Worm (Caenorhabditis elegans): ENCODE measurements around the gene T12B3.2.
A peak's percentile ranks its signal among the peaks of the same experiment; 100 is the strongest.

Gene T12B3.2

DNA sequence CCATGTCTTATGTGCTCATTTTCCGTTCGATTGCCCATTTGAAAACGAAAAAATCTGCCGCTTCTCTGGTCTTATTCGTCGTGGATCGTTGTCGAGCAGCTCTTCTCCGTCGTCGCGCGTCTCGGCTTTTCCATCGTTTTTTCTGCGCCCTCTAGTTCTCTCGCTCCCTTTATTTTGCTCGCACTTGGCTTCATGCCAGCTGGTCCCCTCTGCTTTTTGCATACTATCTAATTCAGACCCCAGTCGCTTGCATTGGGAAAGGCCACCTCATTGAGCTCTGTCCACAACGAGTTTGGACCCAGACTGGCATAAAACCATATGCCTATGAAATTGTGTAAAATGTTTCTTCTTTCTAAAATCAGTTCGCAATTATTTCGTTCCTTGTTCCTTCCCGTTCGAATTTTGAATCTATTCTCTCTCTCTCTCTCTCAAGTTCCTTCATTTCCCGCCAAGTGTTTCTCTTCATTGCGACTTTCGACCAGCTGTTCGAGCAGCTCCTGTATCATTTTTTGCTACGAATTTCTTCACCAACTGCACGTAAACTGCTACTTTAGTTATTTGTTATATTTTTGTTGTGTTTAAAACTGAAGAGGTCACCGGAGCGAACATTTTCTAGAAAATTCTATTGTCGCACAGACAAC lies 13.6 kb downstream of the T12B3.2 start (continued):
- peak; percentile 33 for TF ChIP-seq unc-130 (tag; optimal IDR thresholded peaks at IDR 0.05)
- TF ChIP-seq lin-14 (GFP tag; optimal IDR thresholded peaks at IDR 0.05) = peak; percentile 75
- no peak for TF ChIP-seq unc-62 (GFP tag; optimal IDR thresholded peaks at IDR 0.05)
- no peak for TF ChIP-seq vab-15 (tag; optimal IDR thresholded peaks at IDR 0.05)
- no peak for TF ChIP-seq sox-4 (tag; optimal IDR thresholded peaks at IDR 0.05)
- TF ChIP-seq egl-13 (tag; optimal IDR thresholded peaks at IDR 0.05) = peak; percentile 39
- no peak for TF ChIP-seq sup-37 (GFP tag; optimal IDR thresholded peaks at IDR 0.05)
- TF ChIP-seq lin-13 (GFP tag; optimal IDR thresholded peaks at IDR 0.05) = no peak
- no peak for TF ChIP-seq ceh-90 (tag; optimal IDR thresholded peaks at IDR 0.05)
- TF ChIP-seq ama-1 (optimal IDR thresholded peaks at IDR 0.05) = no peak
- no peak for TF ChIP-seq aly-2 (tag; optimal IDR thresholded peaks at IDR 0.05)
- TF ChIP-seq xbp-1 (tag; optimal IDR thresholded peaks at IDR 0.05) = peak; percentile 30
- no peak for TF ChIP-seq nhr-77 (tag; optimal IDR thresholded peaks at IDR 0.05)
- TF ChIP-seq pqm-1 (tag; optimal IDR thresholded peaks at IDR 0.05) = no peak
- TF ChIP-seq hlh-17 (GFP tag; optimal IDR thresholded peaks at IDR 0.05; ENCODE audit: borderline replicate concordance) = no peak
- no peak for TF ChIP-seq lin-15B (tag; optimal IDR thresholded peaks at IDR 0.05)
- no peak for TF ChIP-seq fkh-4 (tag; optimal IDR thresholded peaks at IDR 0.05; ENCODE audit: borderline replicate concordance)
- no peak for TF ChIP-seq fos-1 (tag; optimal IDR thresholded peaks at IDR 0.05)
- TF ChIP-seq zip-4 (GFP tag; optimal IDR thresholded peaks at IDR 0.05) = no peak
- no peak for TF ChIP-seq jun-1 (tag; optimal IDR thresholded peaks at IDR 0.05)
- TF ChIP-seq nhr-85 (tag) = no peak
- no peak for TF ChIP-seq grh-1 (GFP tag; IDR thresholded peaks at IDR 0.05)
- TF ChIP-seq unc-98 (GFP tag; IDR thresholded peaks at IDR 0.05) = no peak
- TF ChIP-seq ztf-11 (tag; optimal IDR thresholded peaks at IDR 0.05) = no peak
- peak; percentile 39 for TF ChIP-seq snu-23 (GFP tag; optimal IDR thresholded peaks at IDR 0.05)
- no peak for TF ChIP-seq C16A3.4 (tag; optimal IDR thresholded peaks at IDR 0.05)
- no peak for TF ChIP-seq ets-5 (GFP tag; IDR thresholded peaks at IDR 0.05)
- peak; percentile 41 for TF ChIP-seq swsn-7 (tag; optimal IDR thresholded peaks at IDR 0.05)
- no peak for TF ChIP-seq C04F5.9 (tag; optimal IDR thresholded peaks at IDR 0.05)
- no peak for TF ChIP-seq irx-1 (tag; optimal IDR thresholded peaks at IDR 0.05)
- TF ChIP-seq egl-27 (tag; optimal IDR thresholded peaks at IDR 0.05) = no peak
- TF ChIP-seq rnt-1 (tag; optimal IDR thresholded peaks at IDR 0.05) = peak; percentile 37
- peak; percentile 65 for TF ChIP-seq nhr-71 (tag; optimal IDR thresholded peaks at IDR 0.05)
- TF ChIP-seq ztf-4 (tag; optimal IDR thresholded peaks at IDR 0.05) = peak; percentile 29
- no peak for TF ChIP-seq mef-2 (tag; optimal IDR thresholded peaks at IDR 0.05)
- TF ChIP-seq elt-2 (tag; optimal IDR thresholded peaks at IDR 0.05) = no peak
- TF ChIP-seq ceh-8 (GFP tag; optimal IDR thresholded peaks at IDR 0.05) = no peak
- peak in 1 of 2 experiments; percentile 17 for TF ChIP-seq efl-1 (optimal IDR thresholded peaks at IDR 0.05)
- TF ChIP-seq efl-1 (GFP tag; optimal IDR thresholded peaks at IDR 0.05 in 1 of 2) = no peak
- TF ChIP-seq nhr-237 (tag; optimal IDR thresholded peaks at IDR 0.05) = no peak
- TF ChIP-seq efl-3 (GFP tag; optimal IDR thresholded peaks at IDR 0.05) = no peak
- no peak for TF ChIP-seq tlp-1 (tag; optimal IDR thresholded peaks at IDR 0.05)
- TF ChIP-seq fkh-10 (GFP tag; optimal IDR thresholded peaks at IDR 0.05) = no peak
- no peak for TF ChIP-seq zag-1 (tag; optimal IDR thresholded peaks at IDR 0.05)
- no peak for TF ChIP-seq mep-1 (tag; optimal IDR thresholded peaks at IDR 0.05)
- no peak for TF ChIP-seq Y116A8C.19 (tag; optimal IDR thresholded peaks at IDR 0.05; ENCODE audit: borderline replicate concordance)
- no peak for TF ChIP-seq F16B12.6 (tag; optimal IDR thresholded peaks at IDR 0.05)
- no peak for TF ChIP-seq nhr-19 (GFP tag; conservative IDR thresholded peaks at IDR 0.05)
- no peak for TF ChIP-seq sptf-1 (tag; optimal IDR thresholded peaks at IDR 0.05)
- no peak for TF ChIP-seq pax-3 (tag; optimal IDR thresholded peaks at IDR 0.05)
- TF ChIP-seq nhr-12 (tag; optimal IDR thresholded peaks at IDR 0.05) = no peak
- peak; percentile 41 for TF ChIP-seq nhr-47 (tag; optimal IDR thresholded peaks at IDR 0.05)
- no peak for TF ChIP-seq pag-3 (tag; optimal IDR thresholded peaks at IDR 0.05; ENCODE audit: borderline replicate concordance, insufficient read depth)
- no peak for TF ChIP-seq blmp-1 (tag; optimal IDR thresholded peaks at IDR 0.05)
